Worm (Caenorhabditis elegans): ENCODE measurements around the gene srz-78.

Gene srz-78

ce11 chrIV:3521710-3522109 lies 30.1 kb downstream of the srz-78 start:
- no peak for TF ChIP-seq lin-15B (tag; optimal IDR thresholded peaks at IDR 0.05)
- TF ChIP-seq set-16 (GFP tag; IDR thresholded peaks at IDR 0.05): peak; percentile 12; the same call in 1 of the 2 replicates

- TF ChIP-seq lin-38 (GFP tag; IDR thresholded peaks at IDR 0.05) (no peak), set-16 (GFP tag; IDR thresholded peaks at IDR 0.05) (peak; percentile 88)
Observed at ce11 chrIV:3523419-3523818, 31.8 kb downstream of the srz-78 start.

ce11 chrIV:3524584-3525020 lies 33.0 kb downstream of the srz-78 start:
- peak; percentile 77 for TF ChIP-seq vab-7 (GFP tag; IDR thresholded peaks at IDR 0.05)
- TF ChIP-seq unc-39 (tag; optimal IDR thresholded peaks at IDR 0.05): no peak
- peak; percentile 82 for TF ChIP-seq hmg-1.1 (GFP tag; IDR thresholded peaks at IDR 0.05)
- TF ChIP-seq nhr-11 (tag; optimal IDR thresholded peaks at IDR 0.05): peak; percentile 49
- TF ChIP-seq ceh-44 (GFP tag; IDR thresholded peaks at IDR 0.05): peak; percentile 40; the same call in 1 of the 2 replicates
- no peak for TF ChIP-seq ceh-62 (tag; optimal IDR thresholded peaks at IDR 0.05)
- TF ChIP-seq nhr-237 (tag; optimal IDR thresholded peaks at IDR 0.05): no peak
- peak; percentile 61 for TF ChIP-seq spr-1 (tag; optimal IDR thresholded peaks at IDR 0.05)
- no peak for TF ChIP-seq R02D3.7 (tag; optimal IDR thresholded peaks at IDR 0.05)
- TF ChIP-seq lir-3 (tag; optimal IDR thresholded peaks at IDR 0.05): peak; percentile 7
- peak; percentile 7 for TF ChIP-seq nhr-28 (tag; optimal IDR thresholded peaks at IDR 0.05)
- TF ChIP-seq F26F4.8 (GFP tag; conservative IDR thresholded peaks at IDR 0.05): peak; percentile 72; the same call in 1 of the 2 replicates
- TF ChIP-seq F44E2.7 (GFP tag; IDR thresholded peaks at IDR 0.05): no peak
- TF ChIP-seq jun-1 (tag; optimal IDR thresholded peaks at IDR 0.05): no peak
- TF ChIP-seq mes-2 (tag; optimal IDR thresholded peaks at IDR 0.05; ENCODE audit: poor library complexity, severe bottlenecking): peak; percentile 74
- peak; percentile 29 for TF ChIP-seq lin-13 (GFP tag; optimal IDR thresholded peaks at IDR 0.05)
- TF ChIP-seq php-3 (GFP tag; IDR thresholded peaks at IDR 0.05): peak; percentile 75
- TF ChIP-seq ces-1 (GFP tag; optimal IDR thresholded peaks at IDR 0.05): no peak
- TF ChIP-seq sdz-12 (GFP tag; optimal IDR thresholded peaks at IDR 0.05): peak; percentile 73
- no peak for TF ChIP-seq ceh-20 (GFP tag; IDR thresholded peaks at IDR 0.05)
- TF ChIP-seq fos-1 (tag; optimal IDR thresholded peaks at IDR 0.05): no peak
- TF ChIP-seq mxl-2 (GFP tag; conservative IDR thresholded peaks at IDR 0.05): peak; percentile 78
- TF ChIP-seq ztf-11 (tag; optimal IDR thresholded peaks at IDR 0.05): no peak
- TF ChIP-seq daf-19 (GFP tag; conservative IDR thresholded peaks at IDR 0.05): peak; percentile 78
- TF ChIP-seq dve-1 (tag; optimal IDR thresholded peaks at IDR 0.05; ENCODE audit: insufficient read depth): peak; percentile 17
- peak; percentile 10 for TF ChIP-seq nhr-48 (tag; optimal IDR thresholded peaks at IDR 0.05)
- peak; percentile 36 for TF ChIP-seq Y5F2A.4 (GFP tag; optimal IDR thresholded peaks at IDR 0.05)
- peak; percentile 75 for TF ChIP-seq nhr-111 (GFP tag; optimal IDR thresholded peaks at IDR 0.05)
- no peak for TF ChIP-seq snpc-4 (tag; optimal IDR thresholded peaks at IDR 0.05)
- TF ChIP-seq rbr-2 (tag; optimal IDR thresholded peaks at IDR 0.05): peak; percentile 50
- TF ChIP-seq madf-9 (GFP tag; conservative IDR thresholded peaks at IDR 0.05): peak; percentile 79
- TF ChIP-seq gei-8 (GFP tag; optimal IDR thresholded peaks at IDR 0.05): peak; percentile 0
- TF ChIP-seq aha-1 (tag): peak; percentile 84
- peak; percentile 82; the same call in 1 of the 2 replicates for TF ChIP-seq Y105C5A.15 (GFP tag; IDR thresholded peaks at IDR 0.05)
- TF ChIP-seq nhr-42 (GFP tag; IDR thresholded peaks at IDR 0.05): no peak
- TF ChIP-seq D1046.2 (GFP tag; IDR thresholded peaks at IDR 0.05): peak; percentile 79
- TF ChIP-seq unc-130 (GFP tag; optimal IDR thresholded peaks at IDR 0.05): peak; percentile 49
- peak; percentile 67 for TF ChIP-seq set-16 (GFP tag; IDR thresholded peaks at IDR 0.05)
- TF ChIP-seq T20F7.1 (GFP tag; optimal IDR thresholded peaks at IDR 0.05): no peak
- no peak for TF ChIP-seq nhr-77 (tag; optimal IDR thresholded peaks at IDR 0.05)
- peak; percentile 46; the same call in 1 of the 2 replicates for TF ChIP-seq zfp-3 (GFP tag; conservative IDR thresholded peaks at IDR 0.05)
- no peak for TF ChIP-seq ztf-7 (tag; optimal IDR thresholded peaks at IDR 0.05)
- 0 out of 2 replicates have a peak, but pooled peaks have one; percentile 44 for TF ChIP-seq Y75B8A.6 (GFP tag; IDR thresholded peaks at IDR 0.05)
- peak; percentile 16 for TF ChIP-seq mxl-3 (GFP tag; optimal IDR thresholded peaks at IDR 0.05)
- peak; percentile 3 for TF ChIP-seq dpl-1 (GFP tag; optimal IDR thresholded peaks at IDR 0.05)
- peak; percentile 45 for TF ChIP-seq F37D6.2 (tag; optimal IDR thresholded peaks at IDR 0.05)

Measured in whole organism, L4 larva.